Fruit fly (Drosophila melanogaster): Measurements from ENCODE around the gene GAPcenA.

dm6 chr3L:8372035-8372434 lies 25.7 kb downstream of the GAPcenA start, which contains the start of gene ImpE1:
- TF ChIP-seq Myc (optimal IDR thresholded peaks at IDR 0.05) (no peak), brk (GFP tag; optimal IDR thresholded peaks at IDR 0.05) (no peak), foxo (GFP tag; optimal IDR thresholded peaks at IDR 0.05) (no peak), dsf (GFP tag; optimal IDR thresholded peaks at IDR 0.05; ENCODE audit: borderline replicate concordance) (no peak), psq (GFP tag; optimal IDR thresholded peaks at IDR 0.05) (no peak), jim (GFP tag; optimal IDR thresholded peaks at IDR 0.05) (no peak), Hr83 (GFP tag; optimal IDR thresholded peaks at IDR 0.05; ENCODE audit: poor library complexity, severe bottlenecking) (no peak), Dif (GFP tag; optimal IDR thresholded peaks at IDR 0.05; ENCODE audit: partially characterized antibody) (no peak), usp (GFP tag; optimal IDR thresholded peaks at IDR 0.05) (no peak), h (GFP tag; optimal IDR thresholded peaks at IDR 0.05) (no peak), GATAd (GFP tag; optimal IDR thresholded peaks at IDR 0.05) (no peak), Mio (GFP tag; optimal IDR thresholded peaks at IDR 0.05) (no peak)

Data from whole organism, wandering third instar larva.